Fruit fly (Drosophila melanogaster) whole organism, wandering third instar larva: ENCODE data around the gene Dim1.

Experiments used
- CG32264 ChIP-seq: fragments of 200-800 bp; sonication (Bioruptor generic); optimal IDR thresholded peaks from 2 replicates; lab custom pipeline; 2016; ENCODE audit warnings: missing biosample characterization, missing genetic modification characterization
- Dif ChIP-seq: fragments of 200-275, 200-300 bp; sonication (Bioruptor generic); optimal IDR thresholded peaks from 2 replicates; lab custom pipeline; 2018; ENCODE audit warnings: missing biosample characterization, missing genetic modification characterization; ENCODE audit not compliant: partially characterized antibody
- HLH106 ChIP-seq: fragments of 200-800 bp; optimal IDR thresholded peaks from 3 replicates; lab custom pipeline; 2019; ENCODE audit warnings: missing biosample characterization, mild to moderate bottlenecking, missing genetic modification characterization, moderate library complexity
- Hnf4 ChIP-seq: fragments of 200-800 bp; sonication (Bioruptor generic); optimal IDR thresholded peaks from 2 replicates; lab custom pipeline; 2016; ENCODE audit warnings: missing biosample characterization, mild to moderate bottlenecking, missing genetic modification characterization
- Mio ChIP-seq: sonication (Bioruptor generic); optimal IDR thresholded peaks from 2 replicates; lab custom pipeline; 2016; ENCODE audit warnings: missing biosample characterization, missing genetic modification characterization
- Myc ChIP-seq: fragments of >200 bp; optimal IDR thresholded peaks from 2 replicates; lab custom pipeline; 2017
- OdsH ChIP-seq: fragments of 200-800 bp; sonication (Bioruptor generic); optimal IDR thresholded peaks from 2 replicates; lab custom pipeline; 2016; ENCODE audit warnings: missing biosample characterization, mild to moderate bottlenecking, missing genetic modification characterization
- br ChIP-seq: fragments of 200-800 bp; sonication (Bioruptor generic); optimal IDR thresholded peaks from 2 replicates; lab custom pipeline; 2016; ENCODE audit warnings: missing biosample characterization, missing genetic modification characterization
- dmrt93B ChIP-seq: fragments of 200-800 bp; sonication (Bioruptor generic); optimal IDR thresholded peaks from 2 replicates; lab custom pipeline; 2018; ENCODE audit warnings: missing biosample characterization, mild to moderate bottlenecking, missing genetic modification characterization
- dsf ChIP-seq: sonication (Bioruptor generic); optimal IDR thresholded peaks from 2 replicates; lab custom pipeline; 2016; ENCODE audit warnings: missing biosample characterization, missing genetic modification characterization, borderline replicate concordance
- jim ChIP-seq: fragments of 175-275, 200-325 bp; sonication (Bioruptor generic); optimal IDR thresholded peaks from 2 replicates; lab custom pipeline; 2016; ENCODE audit warnings: missing biosample characterization, mild to moderate bottlenecking, missing genetic modification characterization
- lola ChIP-seq: fragments of >200 bp; optimal IDR thresholded peaks from 2 replicates; lab custom pipeline; 2017; ENCODE audit warnings: missing biosample characterization, missing genetic modification characterization
- sage ChIP-seq: fragments of 200-800 bp; sonication (Bioruptor generic); optimal IDR thresholded peaks from 2 replicates; lab custom pipeline; 2016; ENCODE audit warnings: missing biosample characterization, mild to moderate bottlenecking, missing genetic modification characterization
- usp ChIP-seq: fragments of >200 bp; optimal IDR thresholded peaks from 2 replicates; lab custom pipeline; 2017; ENCODE audit warnings: missing biosample characterization, missing genetic modification characterization

DNA sequence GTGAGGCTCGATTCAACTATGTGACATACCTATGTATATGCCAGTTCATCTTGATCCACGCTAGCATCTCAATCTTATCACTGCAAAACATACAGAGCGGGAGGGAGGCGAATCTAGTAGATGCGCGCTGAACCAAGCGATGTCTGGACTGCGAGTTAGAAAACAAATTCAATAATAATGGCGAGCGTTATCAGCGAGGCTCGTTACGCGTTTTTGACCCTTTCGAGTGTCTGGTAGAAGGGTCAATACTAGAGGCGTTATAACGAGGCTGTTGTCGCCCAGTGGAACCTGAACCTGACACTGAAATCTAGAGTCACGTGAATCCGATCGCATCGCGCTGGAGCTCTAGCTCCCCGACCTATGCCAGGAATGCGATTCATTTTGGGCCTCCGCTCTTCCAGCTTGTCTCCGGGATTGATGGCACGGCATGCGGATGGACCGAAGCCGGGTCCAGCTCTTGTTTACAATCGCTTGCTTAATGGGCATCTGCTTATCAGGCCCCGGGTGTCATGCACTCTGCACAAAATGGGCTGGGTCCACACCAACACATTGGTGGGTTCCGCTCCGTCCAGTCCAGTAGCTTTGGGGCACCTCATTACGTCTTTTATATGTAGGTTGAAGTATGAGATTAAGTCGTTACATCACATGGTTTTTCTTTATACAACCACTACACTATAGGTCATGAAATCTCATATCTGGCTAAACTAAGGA lies 13.5 kb upstream of the Dim1 start:
- TF ChIP-seq OdsH (GFP tag; lab: Kevin White, UChicago) (no peak), Mio (GFP tag; lab: Kevin White, UChicago) (no peak), dmrt93B (GFP tag; lab: Kevin White, UChicago) (no peak), HLH106 (no peak), usp (GFP tag; lab: Kevin White, UChicago) (no peak), dsf (GFP tag; lab: Kevin White, UChicago) (no peak), sage (GFP tag; lab: Kevin White, UChicago) (no peak), jim (no peak), Dif (GFP tag; lab: Kevin White, UChicago) (no peak), Myc (no peak), Hnf4 (GFP tag; lab: Kevin White, UChicago) (no peak), lola (no peak), br (GFP tag; lab: Kevin White, UChicago) (no peak), CG32264 (GFP tag; lab: Kevin White, UChicago) (no peak)
